Worm (Caenorhabditis elegans) whole organism, L4 larva: ENCODE measurements around the gene Y24D9A.7.
A peak's percentile ranks its signal among the peaks of the same experiment; 100 is the strongest.

Source experiments
- F44E2.7 ChIP-seq: fragments of 200-800 bp; sonication (Bioruptor generic); IDR thresholded peaks from 2 replicates; pipeline ENCODE4 v2.1.2; 2022; ENCODE audit warnings: missing genetic modification characterization, missing compliant biosample characterization
- T26A8.4 ChIP-seq: fragments of 200-800 bp; sonication (Bioruptor generic); IDR thresholded peaks from 2 replicates; pipeline ENCODE4 v1.3.6; 2022; ENCODE audit warnings: missing genetic modification characterization, missing compliant biosample characterization
- aha-1 ChIP-seq: fragments of 150-350 bp; peaks from one replicate; lab custom pipeline; 2014; ENCODE audit warnings: missing biosample characterization, missing genetic modification characterization
- arid-1 ChIP-seq: fragments of 200-800 bp; sonication (Bioruptor generic); conservative IDR thresholded peaks from 2 replicates; pipeline ENCODE4 v1.3.6; 2022; ENCODE audit warnings: missing genetic modification reagents, missing genetic modification characterization, missing compliant biosample characterization
- ceh-20 ChIP-seq: fragments of 200-800 bp; sonication (Bioruptor generic); IDR thresholded peaks from 2 replicates; pipeline ENCODE4 v1.3.6; 2022; ENCODE audit warnings: missing genetic modification reagents, missing genetic modification characterization, missing compliant biosample characterization
- ceh-28 ChIP-seq: fragments of 150-350 bp; optimal IDR thresholded peaks from 2 replicates; lab custom pipeline; 2014; ENCODE audit warnings: missing biosample characterization, missing genetic modification reagents, missing genetic modification characterization
- cey-2 ChIP-seq: sonication (generic microtip); optimal IDR thresholded peaks from 3 replicates; lab custom pipeline; 2017; ENCODE audit warnings: missing genetic modification characterization, mild to moderate bottlenecking, missing compliant biosample characterization, antibody characterized with exemption, borderline replicate concordance; ENCODE audit not compliant: insufficient read depth
- daf-16 ChIP-seq, 3 experiments: sonication (generic microtip); optimal IDR thresholded peaks; 2 replicates each; lab custom pipeline; 2016 to 2017; ENCODE audit warnings: missing genetic modification characterization in 3 of 3, missing genetic modification reagents in 3 of 3, mild to moderate bottlenecking in 2 of 3, missing compliant biosample characterization in 2 of 3, missing biosample characterization in 1 of 3, moderate library complexity in 1 of 3
- dmd-8 ChIP-seq: fragments of 200-800 bp; sonication (Bioruptor generic); IDR thresholded peaks from 2 replicates; pipeline ENCODE4 v1.3.6; 2022; ENCODE audit warnings: missing genetic modification characterization, missing compliant biosample characterization
- hif-1 ChIP-seq, 2 experiments: sonication (generic microtip); optimal IDR thresholded peaks; 2 replicates each; lab custom pipeline; 2016 to 2017; ENCODE audit warnings: missing compliant biosample characterization in 2 of 2, missing genetic modification characterization in 2 of 2, missing genetic modification reagents in 2 of 2, missing genotype in 2 of 2, mild to moderate bottlenecking in 1 of 2
- lin-38 ChIP-seq: fragments of 200-800 bp; sonication (Bioruptor generic); IDR thresholded peaks from 2 replicates; pipeline ENCODE4 v1.3.6; 2022; ENCODE audit warnings: missing genetic modification reagents, missing genetic modification characterization, missing compliant biosample characterization
- lsy-2 ChIP-seq, 2 experiments: fragments of 150-350 bp in 1 of 2; sonication (generic microtip) in 1 of 2; optimal IDR thresholded peaks; 2 replicates each; lab custom pipeline; 2014 to 2017; ENCODE audit warnings: missing biosample characterization in 2 of 2, missing genetic modification characterization in 2 of 2
- madf-9 ChIP-seq: fragments of 200-800 bp; sonication (Bioruptor generic); conservative IDR thresholded peaks from 2 replicates; pipeline ENCODE4 v1.3.6; 2022; ENCODE audit warnings: missing genetic modification reagents, missing genetic modification characterization, missing compliant biosample characterization
- mdl-1 ChIP-seq, 2 experiments: fragments of 150-350 bp in 1 of 2; sonication (generic microtip) in 1 of 2; optimal IDR thresholded peaks; 2 replicates each; lab custom pipeline; 2014 to 2017; ENCODE audit warnings: missing biosample characterization in 2 of 2, missing genetic modification characterization in 2 of 2
- mep-1 ChIP-seq: fragments of 150-350 bp; sonication (generic microtip); optimal IDR thresholded peaks from 3 replicates; lab custom pipeline; 2014; ENCODE audit warnings: missing biosample characterization, missing genetic modification characterization
- mes-2 ChIP-seq: sonication (generic microtip); optimal IDR thresholded peaks from 2 replicates; lab custom pipeline; 2016; ENCODE audit warnings: missing genotype, mild to moderate bottlenecking, missing genetic modification characterization, missing compliant biosample characterization; ENCODE audit not compliant: poor library complexity, severe bottlenecking
- mxl-3 ChIP-seq: fragments of 200-800 bp; sonication (Bioruptor generic); optimal IDR thresholded peaks from 2 replicates; lab custom pipeline; 2018; ENCODE audit warnings: mild to moderate bottlenecking, missing genetic modification characterization, missing compliant biosample characterization
- nhr-102 ChIP-seq: sonication (generic microtip); optimal IDR thresholded peaks from 2 replicates; lab custom pipeline; 2016; ENCODE audit warnings: mild to moderate bottlenecking, missing genetic modification characterization, moderate library complexity, missing compliant biosample characterization
- nhr-25 ChIP-seq: sonication (generic microtip); optimal IDR thresholded peaks from 2 replicates; lab custom pipeline; 2017; ENCODE audit warnings: missing genetic modification characterization, mild to moderate bottlenecking, missing compliant biosample characterization, antibody characterized with exemption, moderate library complexity, borderline replicate concordance; ENCODE audit not compliant: insufficient read depth
- nhr-28 ChIP-seq: fragments of 150-350 bp; optimal IDR thresholded peaks from 2 replicates; lab custom pipeline; 2014; ENCODE audit warnings: missing biosample characterization, missing genetic modification characterization
- nhr-6 ChIP-seq: fragments of 150-350 bp; optimal IDR thresholded peaks from 2 replicates; lab custom pipeline; 2014; ENCODE audit warnings: missing biosample characterization, missing genetic modification characterization
- pha-4 ChIP-seq, 2 experiments: fragments of 150-350 bp in 1 of 2; fragments of 200-800 bp in 1 of 2; sonication (Bioruptor generic) in 1 of 2; IDR thresholded peaks in 1 of 2; optimal IDR thresholded peaks in 1 of 2; 2 replicates each; pipeline versions ENCODE4 v1.3.6 to Lab custom; 2014 to 2022; ENCODE audit warnings: missing genetic modification characterization in 2 of 2, missing genetic modification reagents in 2 of 2, missing biosample characterization in 1 of 2, missing compliant biosample characterization in 1 of 2
- php-3 ChIP-seq: fragments of 200-800 bp; sonication (Bioruptor generic); IDR thresholded peaks from 2 replicates; pipeline ENCODE4 v1.3.6; 2022; ENCODE audit warnings: missing genetic modification reagents, missing genetic modification characterization, missing compliant biosample characterization
- rbr-2 ChIP-seq: sonication (generic microtip); optimal IDR thresholded peaks from 2 replicates; lab custom pipeline; 2016; ENCODE audit warnings: missing genotype, missing genetic modification characterization, missing compliant biosample characterization
- set-16 ChIP-seq: fragments of 200-800 bp; sonication (Bioruptor generic); IDR thresholded peaks from 2 replicates; pipeline ENCODE4 v1.3.6; 2022; ENCODE audit warnings: missing genetic modification reagents, missing genetic modification characterization, missing compliant biosample characterization
- tra-1 ChIP-seq: fragments of 200-800 bp; sonication (Bioruptor generic); IDR thresholded peaks from 2 replicates; pipeline ENCODE4 v1.3.6; 2022; ENCODE audit warnings: missing genetic modification reagents, missing genetic modification characterization, missing compliant biosample characterization
- unc-62 ChIP-seq, 3 experiments: fragments of 150-350 bp in 1 of 3; sonication (generic microtip); optimal IDR thresholded peaks in 2 of 3; peaks in 1 of 3; 1 replicate in 1 of 3; 2 replicates in 2 of 3; lab custom pipeline; 2014 to 2017; ENCODE audit warnings: missing biosample characterization in 3 of 3, missing genetic modification characterization in 3 of 3, missing genetic modification reagents in 3 of 3, missing genotype in 1 of 3
- vab-7 ChIP-seq: fragments of 200-800 bp; sonication (Bioruptor generic); IDR thresholded peaks from 2 replicates; pipeline ENCODE4 v1.3.6; 2022; ENCODE audit warnings: missing genetic modification reagents, missing genetic modification characterization, missing compliant biosample characterization
- zag-1 ChIP-seq: fragments of 150-350 bp; optimal IDR thresholded peaks from 2 replicates; lab custom pipeline; 2014; ENCODE audit warnings: missing biosample characterization, missing genetic modification characterization

The Y24D9A.7 gene

ce11 chrIV:4400350-4401326 is 4.3 kb downstream of the Y24D9A.7 start, which contains the start of gene Y24D9A.6 (continued):
- TF ChIP-seq vab-7 (GFP tag; lab: Robert Waterston, UW) = no peak
- peak; percentile 69 for TF ChIP-seq nhr-28 (tag; lab: Kevin White, UChicago)
- peak; percentile 50 for TF ChIP-seq mxl-3 (GFP tag; lab: Kevin White, UChicago)
- peak in 1 of 2 experiments; percentile 99 for TF ChIP-seq unc-62 (GFP tag; optimal IDR thresholded peaks at IDR 0.05 in 1 of 2; lab: Kevin White, UChicago)
- no peak for TF ChIP-seq unc-62 (tag; optimal IDR thresholded peaks at IDR 0.05; lab: Kevin White, UChicago)
- peak in 1 of 2 experiments; percentile 61 for TF ChIP-seq lsy-2 (tag; optimal IDR thresholded peaks at IDR 0.05; lab: Kevin White, UChicago)
- TF ChIP-seq ceh-20 (GFP tag; lab: Robert Waterston, UW) = peak; percentile 69; the same call in 1 of the 2 replicates
- no peak for TF ChIP-seq php-3 (GFP tag; lab: Robert Waterston, UW)
- TF ChIP-seq cey-2 (tag; lab: Kevin White, UChicago) = peak; percentile 23
- TF ChIP-seq lin-38 (GFP tag; lab: Robert Waterston, UW) = peak; percentile 13; the same call in 1 of the 2 replicates
- peak; percentile 56 for TF ChIP-seq ceh-28 (tag; lab: Kevin White, UChicago)
- peak; percentile 36 for TF ChIP-seq mes-2 (tag; lab: Kevin White, UChicago)
- no peak for TF ChIP-seq daf-16 (GFP tag; optimal IDR thresholded peaks at IDR 0.05; lab: Kevin White, UChicago)
- peak; percentile 3 for TF ChIP-seq daf-16 (tag; optimal IDR thresholded peaks at IDR 0.05; lab: Kevin White, UChicago)
- peak; percentile 79 for TF ChIP-seq aha-1 (tag; lab: Kevin White, UChicago)
- peak; percentile 81 for TF ChIP-seq set-16
- TF ChIP-seq zag-1 (tag; lab: Kevin White, UChicago) = no peak
- TF ChIP-seq nhr-6 (tag; lab: Kevin White, UChicago) = no peak
- TF ChIP-seq rbr-2 (tag; lab: Kevin White, UChicago) = no peak
- peak; percentile 15 for TF ChIP-seq nhr-102 (tag; lab: Kevin White, UChicago)
- TF ChIP-seq mep-1 (tag; lab: Kevin White, UChicago) = peak; percentile 58
- peak; percentile 28; the same call in 1 of the 2 replicates for TF ChIP-seq pha-4 (GFP tag; IDR thresholded peaks at IDR 0.05; lab: Robert Waterston, UW)
- no peak for TF ChIP-seq pha-4 (tag; optimal IDR thresholded peaks at IDR 0.05; lab: Kevin White, UChicago)
- TF ChIP-seq hif-1 (tag; optimal IDR thresholded peaks at IDR 0.05; lab: Kevin White, UChicago) = peak; percentile 8 to 61
- TF ChIP-seq mdl-1 (tag; optimal IDR thresholded peaks at IDR 0.05; lab: Kevin White, UChicago) = peak; percentile 19 to 81
- peak; percentile 91 for TF ChIP-seq nhr-25 (tag; lab: Kevin White, UChicago)
- TF ChIP-seq tra-1 (GFP tag; lab: Robert Waterston, UW) = peak; percentile 35; the same call in 1 of the 2 replicates
- TF ChIP-seq T26A8.4 (GFP tag; lab: Robert Waterston, UW) = 0 out of 2 replicates have a peak, but pooled peaks have one; percentile 24
- TF ChIP-seq arid-1 = no peak
- TF ChIP-seq, all 104 proteins: peak for 30

ce11 chrIV:4399418-4400136 is 5.4 kb downstream of the Y24D9A.7 start:
- TF ChIP-seq nhr-25 (tag; lab: Kevin White, UChicago) = peak; percentile 1
- peak; percentile 95 for TF ChIP-seq set-16
- TF ChIP-seq lin-38 (GFP tag; lab: Robert Waterston, UW) = peak; percentile 18
- TF ChIP-seq mxl-3 (GFP tag; lab: Kevin White, UChicago) = peak; percentile 29
- 0 out of 2 replicates have a peak, but pooled peaks have one; percentile 36 for TF ChIP-seq F44E2.7 (GFP tag; lab: Robert Waterston, UW)
- TF ChIP-seq mep-1 (tag; lab: Kevin White, UChicago) = no peak
- no peak for TF ChIP-seq daf-16 (GFP tag; optimal IDR thresholded peaks at IDR 0.05; lab: Kevin White, UChicago)
- TF ChIP-seq daf-16 (tag; optimal IDR thresholded peaks at IDR 0.05; lab: Kevin White, UChicago) = peak; percentile 3
- TF ChIP-seq madf-9 (GFP tag; lab: Robert Waterston, UW) = 0 out of 2 replicates have a peak, but pooled peaks have one; percentile 13
- no peak for TF ChIP-seq dmd-8
